Fruit fly (Drosophila melanogaster) whole organism, prepupa: Measurements from ENCODE around the gene axo.
A peak's percentile ranks its signal among the peaks of the same experiment; 100 is the strongest.

Source experiments
- Blimp-1 ChIP-seq: fragments of 200-800 bp; sonication (Bioruptor generic); optimal IDR thresholded peaks from 3 replicates; lab custom pipeline; 2017; ENCODE audit warnings: missing biosample characterization, missing genetic modification characterization, mild to moderate bottlenecking, moderate library complexity, missing genetic modification reagents
- CG10631 ChIP-seq: fragments of 200-800 bp; sonication (Bioruptor generic); optimal IDR thresholded peaks from 2 replicates; lab custom pipeline; 2016; ENCODE audit warnings: missing biosample characterization, missing genetic modification characterization
- CG10669 ChIP-seq: fragments of 200-800 bp; sonication (Bioruptor generic); optimal IDR thresholded peaks from 3 replicates; lab custom pipeline; 2018; ENCODE audit warnings: missing biosample characterization, mild to moderate bottlenecking, missing genetic modification characterization, moderate library complexity
- CG11294 ChIP-seq: fragments of 200-800 bp; sonication (Bioruptor generic); IDR thresholded peaks from 2 replicates; pipeline ENCODE4 v1.3.6; 2022; ENCODE audit warnings: missing biosample characterization, missing genetic modification characterization
- CG11762 ChIP-seq: fragments of 200-800 bp; sonication (Bioruptor generic); optimal IDR thresholded peaks from 3 replicates; lab custom pipeline; 2016; ENCODE audit warnings: missing biosample characterization, missing genetic modification characterization; ENCODE audit not compliant: insufficient read depth
- CG11902 ChIP-seq: fragments of 200-800 bp; sonication (Bioruptor generic); optimal IDR thresholded peaks from 3 replicates; lab custom pipeline; 2016; ENCODE audit warnings: missing biosample characterization, missing genetic modification characterization
- CG15336 ChIP-seq: fragments of 200-800 bp; sonication (Bioruptor generic); IDR thresholded peaks from 2 replicates; pipeline ENCODE4 v1.3.6; 2022; ENCODE audit warnings: missing biosample characterization, missing genetic modification characterization
- CG1621 ChIP-seq: fragments of 200-800 bp; sonication (Bioruptor generic); optimal IDR thresholded peaks from 3 replicates; lab custom pipeline; 2018; ENCODE audit warnings: missing biosample characterization, mild to moderate bottlenecking, missing genetic modification characterization
- CG32006 ChIP-seq: fragments of 200-800 bp; sonication (Bioruptor generic); optimal IDR thresholded peaks from 3 replicates; lab custom pipeline; 2017; ENCODE audit warnings: missing biosample characterization, mild to moderate bottlenecking, missing genetic modification characterization
- CG34406 ChIP-seq: fragments of 200-800 bp; sonication (Bioruptor generic); optimal IDR thresholded peaks from 3 replicates; lab custom pipeline; 2016; ENCODE audit warnings: missing biosample characterization, missing genetic modification characterization
- CG3919 ChIP-seq: fragments of 200-800 bp; sonication (Bioruptor generic); optimal IDR thresholded peaks from 3 replicates; lab custom pipeline; 2016; ENCODE audit warnings: missing biosample characterization, missing genetic modification characterization
- CG4318 ChIP-seq: fragments of 200-800 bp; sonication (Bioruptor generic); optimal IDR thresholded peaks from 3 replicates; lab custom pipeline; 2017; ENCODE audit warnings: missing biosample characterization, mild to moderate bottlenecking, missing genetic modification characterization
- CG6163 ChIP-seq: fragments of 200-800 bp; sonication (Bioruptor generic); IDR thresholded peaks from 3 replicates; pipeline ENCODE4 v1.3.6; 2022; ENCODE audit warnings: missing biosample characterization, missing genetic modification characterization
- CG6276 ChIP-seq: fragments of 200-800 bp; sonication (Bioruptor generic); optimal IDR thresholded peaks from 2 replicates; lab custom pipeline; 2017; ENCODE audit warnings: missing biosample characterization, mild to moderate bottlenecking, missing genetic modification characterization
- CG6792 ChIP-seq: fragments of 200-800 bp; sonication (Bioruptor generic); optimal IDR thresholded peaks from 3 replicates; lab custom pipeline; 2016; ENCODE audit warnings: missing biosample characterization, missing genetic modification characterization
- CG6808 ChIP-seq: fragments of 200-800 bp; sonication (Bioruptor generic); optimal IDR thresholded peaks from 3 replicates; lab custom pipeline; 2017; ENCODE audit warnings: missing biosample characterization, missing genetic modification characterization, mild to moderate bottlenecking, moderate library complexity, missing genetic modification reagents
- CG6854 ChIP-seq: fragments of 200-800 bp; sonication (Bioruptor generic); optimal IDR thresholded peaks from 2 replicates; lab custom pipeline; 2017; ENCODE audit warnings: missing biosample characterization, mild to moderate bottlenecking, missing genetic modification characterization
- CG8119 ChIP-seq: fragments of 200-800 bp; sonication (Bioruptor generic); IDR thresholded peaks from 3 replicates; pipeline ENCODE4 v1.3.6; 2022; ENCODE audit warnings: missing biosample characterization, missing genetic modification characterization
- CG8319 ChIP-seq: fragments of 200-800 bp; sonication (Bioruptor generic); optimal IDR thresholded peaks from 3 replicates; lab custom pipeline; 2016; ENCODE audit warnings: missing biosample characterization, missing genetic modification characterization
- CG9139 ChIP-seq: fragments of 200-800 bp; sonication (Bioruptor generic); optimal IDR thresholded peaks from 3 replicates; lab custom pipeline; 2017; ENCODE audit warnings: missing biosample characterization, mild to moderate bottlenecking, missing genetic modification characterization
- Eip75B ChIP-seq: fragments of 200-800 bp; sonication (Bioruptor generic); optimal IDR thresholded peaks from 3 replicates; lab custom pipeline; 2016; ENCODE audit warnings: missing biosample characterization, missing genetic modification characterization
- Eip78C ChIP-seq: fragments of 200-800 bp; sonication (Bioruptor generic); peaks from one replicate; lab custom pipeline; 2016; ENCODE audit warnings: missing biosample characterization, missing genetic modification characterization
- Eip93F ChIP-seq: fragments of 200-800 bp; sonication (Bioruptor generic); optimal IDR thresholded peaks from 2 replicates; lab custom pipeline; 2016; ENCODE audit warnings: missing biosample characterization, mild to moderate bottlenecking, missing genetic modification characterization
- Ets21C ChIP-seq: fragments of 200-800 bp; sonication (Bioruptor generic); optimal IDR thresholded peaks from 3 replicates; lab custom pipeline; 2016; ENCODE audit warnings: missing biosample characterization, missing genetic modification characterization
- Ets96B ChIP-seq: fragments of 200-800 bp; optimal IDR thresholded peaks from 2 replicates; lab custom pipeline; 2019; ENCODE audit warnings: missing biosample characterization, mild to moderate bottlenecking, missing genetic modification characterization, moderate library complexity
- Gug ChIP-seq: fragments of 200-800 bp; sonication (Bioruptor generic); IDR thresholded peaks from 2 replicates; pipeline ENCODE4 v1.3.6; 2022; ENCODE audit warnings: missing biosample characterization, missing genetic modification characterization
- Hr4 ChIP-seq: fragments of 200-800 bp; sonication (Bioruptor generic); optimal IDR thresholded peaks from 3 replicates; lab custom pipeline; 2016; ENCODE audit warnings: missing biosample characterization, missing genetic modification characterization
- Lpt ChIP-seq: fragments of 200-800 bp; sonication (Bioruptor generic); optimal IDR thresholded peaks from 3 replicates; lab custom pipeline; 2016; ENCODE audit warnings: missing biosample characterization, missing genetic modification characterization
- Smox ChIP-seq: fragments of 200-800 bp; sonication (Bioruptor generic); optimal IDR thresholded peaks from 3 replicates; lab custom pipeline; 2016; ENCODE audit warnings: missing biosample characterization, missing genetic modification characterization
- Sox102F ChIP-seq: fragments of 200-800 bp; sonication (Bioruptor generic); optimal IDR thresholded peaks from 2 replicates; lab custom pipeline; 2016; ENCODE audit warnings: missing biosample characterization, mild to moderate bottlenecking, missing genetic modification characterization
- achi ChIP-seq: fragments of 200-800 bp; sonication (Bioruptor generic); optimal IDR thresholded peaks from 3 replicates; lab custom pipeline; 2016; ENCODE audit warnings: missing biosample characterization, missing genetic modification characterization
- acj6 ChIP-seq: fragments of 200-800 bp; sonication (Bioruptor generic); optimal IDR thresholded peaks from 3 replicates; lab custom pipeline; 2016; ENCODE audit warnings: missing biosample characterization, missing genetic modification characterization
- cyc ChIP-seq: fragments of 200-800 bp; sonication (Bioruptor generic); optimal IDR thresholded peaks from 3 replicates; lab custom pipeline; 2016; ENCODE audit warnings: missing biosample characterization, missing genetic modification characterization
- dac ChIP-seq: fragments of 200-800 bp; sonication (Bioruptor generic); optimal IDR thresholded peaks from 2 replicates; lab custom pipeline; 2017; ENCODE audit warnings: missing biosample characterization, mild to moderate bottlenecking, missing genetic modification characterization
- dsx ChIP-seq: fragments of 200-800 bp; optimal IDR thresholded peaks from 3 replicates; lab custom pipeline; 2019; ENCODE audit warnings: missing biosample characterization, mild to moderate bottlenecking, missing genetic modification characterization, moderate library complexity; ENCODE audit not compliant: poor library complexity, severe bottlenecking
- eg ChIP-seq: fragments of 200-800 bp; sonication (Bioruptor generic); IDR thresholded peaks from 3 replicates; pipeline ENCODE4 v1.3.6; 2022; ENCODE audit warnings: missing biosample characterization, missing genetic modification characterization
- fd59A ChIP-seq: fragments of 200-800 bp; sonication (Bioruptor generic); optimal IDR thresholded peaks from 2 replicates; lab custom pipeline; 2017; ENCODE audit warnings: missing biosample characterization, mild to moderate bottlenecking, missing genetic modification characterization, missing genetic modification reagents
- lz ChIP-seq: fragments of 200-800 bp; sonication (Bioruptor generic); optimal IDR thresholded peaks from 3 replicates; lab custom pipeline; 2016; ENCODE audit warnings: missing biosample characterization, missing genetic modification characterization
- pdm3 ChIP-seq: fragments of 200-800 bp; sonication (Bioruptor generic); optimal IDR thresholded peaks from 3 replicates; lab custom pipeline; 2016; ENCODE audit warnings: missing biosample characterization, missing genetic modification characterization
- salr ChIP-seq, 2 experiments: fragments of 200-800 bp; sonication (Bioruptor generic); optimal IDR thresholded peaks; 3 replicates each; lab custom pipeline; 2016 to 2018; ENCODE audit warnings: missing biosample characterization in 2 of 2, missing genetic modification characterization in 2 of 2, mild to moderate bottlenecking in 1 of 2
- ss ChIP-seq, 2 experiments: fragments of 200-800 bp; sonication (Bioruptor generic); optimal IDR thresholded peaks; 2 replicates in 1 of 2; 3 replicates in 1 of 2; lab custom pipeline; 2017 to 2018; ENCODE audit warnings: mild to moderate bottlenecking in 2 of 2, missing biosample characterization in 2 of 2, missing genetic modification characterization in 2 of 2, moderate library complexity in 1 of 2
- svp ChIP-seq: fragments of 200-800 bp; sonication (Bioruptor generic); peaks from one replicate; lab custom pipeline; 2016; ENCODE audit warnings: missing biosample characterization, missing genetic modification characterization
- vri ChIP-seq: fragments of 200-800 bp; sonication (Bioruptor generic); optimal IDR thresholded peaks from 3 replicates; lab custom pipeline; 2016; ENCODE audit warnings: missing biosample characterization, mild to moderate bottlenecking, missing genetic modification characterization

Gene axo

DNA sequence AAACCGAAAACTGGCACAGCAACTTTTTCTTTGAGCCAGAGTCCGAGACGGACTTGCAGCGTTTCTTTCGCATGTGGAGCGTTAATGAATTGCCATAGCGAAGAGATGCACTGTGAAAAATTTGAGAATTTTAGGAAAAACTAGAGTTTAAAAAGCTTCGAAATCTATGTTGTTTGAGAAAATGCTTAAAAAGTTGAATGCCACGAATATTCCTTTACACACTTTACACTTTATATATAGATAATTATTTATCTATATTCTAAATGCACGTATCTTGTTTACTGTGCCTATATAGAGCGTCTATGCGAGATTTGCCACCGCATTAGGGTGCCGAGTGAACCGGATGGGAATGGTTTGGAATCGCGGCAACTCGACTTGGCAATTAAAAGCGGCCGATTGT lies 34.8 kb upstream of the axo start (continued):
- TF ChIP-seq Smox (no peak), CG6792 (GFP tag; lab: Kevin White, UChicago) (peak; percentile 68), Eip93F (no peak), Gug (peak; percentile 89), ss (GFP tag; optimal IDR thresholded peaks at IDR 0.05; lab: Kevin White, UChicago) (peak; percentile 36 to 37), acj6 (GFP tag; lab: Kevin White, UChicago) (peak; percentile 76), CG1621 (peak; percentile 31), CG11762 (GFP tag; lab: Kevin White, UChicago) (peak; percentile 55), CG6163 (GFP tag; lab: Robert Waterston, UW) (peak; percentile 90), pdm3 (GFP tag; lab: Kevin White, UChicago) (peak; percentile 68), dac (peak; percentile 74), CG34406 (GFP tag; lab: Kevin White, UChicago) (peak; percentile 68), lz (no peak), cyc (GFP tag; lab: Kevin White, UChicago) (no peak), CG10631 (GFP tag; lab: Kevin White, UChicago) (peak; percentile 80), Sox102F (GFP tag; lab: Kevin White, UChicago) (no peak), CG10669 (GFP tag; lab: Kevin White, UChicago) (peak; percentile 40), Eip78C (GFP tag; lab: Kevin White, UChicago) (peak; percentile 94), CG11294 (peak; percentile 75), Ets21C (GFP tag; lab: Kevin White, UChicago) (no peak), Lpt (GFP tag; lab: Kevin White, UChicago) (peak; percentile 83), dsx (GFP tag; lab: Kevin White, UChicago) (peak; percentile 48), Ets96B (tag; lab: Kevin White, UChicago) (peak; percentile 60), CG8319 (GFP tag; lab: Kevin White, UChicago) (peak; percentile 17), Blimp-1 (GFP tag; lab: Kevin White, UChicago) (no peak), CG11902 (GFP tag; lab: Kevin White, UChicago) (no peak)

DNA sequence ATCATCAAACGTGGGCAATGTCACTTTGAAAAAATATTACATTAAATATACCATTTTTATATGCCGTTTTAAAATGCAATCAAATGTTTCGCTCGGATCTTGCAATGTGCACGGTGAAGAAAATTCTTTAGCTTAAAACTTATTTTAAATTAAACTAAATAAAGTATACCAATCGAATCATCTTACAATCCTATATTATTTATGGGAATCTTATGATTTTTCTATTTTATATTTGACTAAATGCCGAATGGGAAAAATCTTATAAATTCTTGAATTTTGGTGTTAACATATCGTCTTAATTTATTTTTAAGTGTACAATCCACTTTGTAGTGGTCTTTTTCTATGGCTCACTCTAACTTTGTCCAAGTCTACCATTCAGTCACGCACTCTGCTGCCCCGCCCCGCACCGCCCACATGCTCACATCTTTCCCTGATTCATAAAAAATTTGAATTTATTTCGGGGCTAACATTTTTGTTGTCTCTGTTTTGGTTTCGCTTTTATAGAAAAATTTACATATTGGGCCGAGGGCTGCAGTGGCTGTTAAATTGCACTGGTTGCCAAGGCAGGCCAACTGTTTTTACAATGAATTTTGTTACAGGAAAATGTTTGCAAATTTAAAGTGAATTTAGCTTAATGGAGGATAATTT lies 33.5 kb upstream of the axo start:
- TF ChIP-seq CG9139 (no peak), ss (GFP tag; optimal IDR thresholded peaks at IDR 0.05; lab: Kevin White, UChicago) (no peak), CG8119 (GFP tag; lab: Robert Waterston, UW) (peak; percentile 52; the same call in 2 of the 3 replicates), CG15336 (GFP tag; lab: Robert Waterston, UW) (peak; percentile 73), Hr4 (GFP tag; lab: Kevin White, UChicago) (peak; percentile 45), Eip78C (GFP tag; lab: Kevin White, UChicago) (peak; percentile 74), CG6276 (GFP tag; lab: Kevin White, UChicago) (peak; percentile 36), Eip75B (GFP tag; lab: Kevin White, UChicago) (no peak), CG32006 (peak; percentile 59), fd59A (GFP tag; lab: Kevin White, UChicago) (no peak), eg (GFP tag; lab: Robert Waterston, UW) (peak; percentile 44; the same call in 1 of the 3 replicates), Sox102F (GFP tag; lab: Kevin White, UChicago) (no peak), CG6163 (GFP tag; lab: Robert Waterston, UW) (no peak)

DNA sequence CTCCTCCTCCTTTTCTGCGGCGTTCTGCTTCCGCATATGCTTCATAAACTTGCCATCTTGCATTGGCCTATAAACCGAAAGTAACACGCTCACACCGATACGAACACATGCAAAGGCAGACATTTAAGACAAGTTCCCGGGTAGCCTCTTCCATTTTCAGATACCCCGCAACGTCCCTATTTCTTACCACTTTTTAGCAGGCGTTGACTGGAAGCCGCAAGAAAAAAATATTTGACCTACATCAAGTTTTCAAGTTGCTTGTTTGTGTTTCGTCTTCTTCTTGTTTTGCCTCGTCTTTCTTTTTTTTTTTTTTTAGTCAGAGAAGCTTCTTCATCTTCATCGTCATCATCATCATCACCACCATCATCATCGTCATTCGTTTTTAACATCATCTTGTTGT lies 32.6 kb upstream of the axo start:
- peak; percentile 76 for TF ChIP-seq CG6854 (GFP tag; lab: Kevin White, UChicago)
- no peak for TF ChIP-seq svp (GFP tag; lab: Kevin White, UChicago)
- no peak for TF ChIP-seq CG11762 (GFP tag; lab: Kevin White, UChicago)
- TF ChIP-seq Eip78C (GFP tag; lab: Kevin White, UChicago) = peak; percentile 35
- TF ChIP-seq ss (GFP tag; optimal IDR thresholded peaks at IDR 0.05; lab: Kevin White, UChicago) = peak in 1 of 2 experiments; percentile 14
- TF ChIP-seq CG3919 = no peak
- TF ChIP-seq dsx (GFP tag; lab: Kevin White, UChicago) = no peak
- peak; percentile 27; the same call in 2 of the 3 replicates for TF ChIP-seq CG6163 (GFP tag; lab: Robert Waterston, UW)
- peak; percentile 11 for TF ChIP-seq Blimp-1 (GFP tag; lab: Kevin White, UChicago)
- TF ChIP-seq vri (GFP tag; lab: Kevin White, UChicago) = no peak
- no peak for TF ChIP-seq Ets96B (tag; lab: Kevin White, UChicago)
- peak; percentile 5 for TF ChIP-seq Sox102F (GFP tag; lab: Kevin White, UChicago)
- TF ChIP-seq Lpt (GFP tag; lab: Kevin White, UChicago) = peak; percentile 46
- TF ChIP-seq salr (GFP tag; optimal IDR thresholded peaks at IDR 0.05; lab: Kevin White, UChicago) = no peak
- TF ChIP-seq acj6 (GFP tag; lab: Kevin White, UChicago) = no peak
- no peak for TF ChIP-seq achi (GFP tag; lab: Kevin White, UChicago)
- TF ChIP-seq CG6792 (GFP tag; lab: Kevin White, UChicago) = no peak
- TF ChIP-seq CG4318 = no peak
- 0 out of 3 replicates have a peak, but pooled peaks have one; percentile 10 for TF ChIP-seq eg (GFP tag; lab: Robert Waterston, UW)
- TF ChIP-seq CG15336 (GFP tag; lab: Robert Waterston, UW) = no peak
- no peak for TF ChIP-seq pdm3 (GFP tag; lab: Kevin White, UChicago)
- peak; percentile 13 for TF ChIP-seq CG6276 (GFP tag; lab: Kevin White, UChicago)
- TF ChIP-seq CG11294 = no peak
- TF ChIP-seq CG6808 = no peak
- peak; percentile 67 for TF ChIP-seq Eip75B (GFP tag; lab: Kevin White, UChicago)
